Worm (Caenorhabditis elegans) whole organism, young adult: ENCODE measurements around the gene dve-1.

ENCODE experiments used
- T07F8.4 ChIP-seq: sonication (generic microtip); optimal IDR thresholded peaks from 2 replicates; lab custom pipeline; 2016; ENCODE audit warnings: mild to moderate bottlenecking, missing genetic modification characterization, moderate library complexity, missing compliant biosample characterization
- cebp-2 ChIP-seq: fragments of 200-800 bp; sonication (Bioruptor generic); IDR thresholded peaks from 2 replicates; pipeline ENCODE4 v1.3.6; 2022; ENCODE audit warnings: missing genetic modification characterization, missing compliant biosample characterization
- ets-4 ChIP-seq: fragments of 200-800 bp; sonication (Bioruptor generic); optimal IDR thresholded peaks from 2 replicates; lab custom pipeline; 2018; ENCODE audit warnings: mild to moderate bottlenecking, missing genetic modification characterization, missing compliant biosample characterization
- hmg-20 ChIP-seq: fragments of 200-800 bp; sonication (Bioruptor generic); IDR thresholded peaks from 2 replicates; pipeline ENCODE4 v1.3.6; 2022; ENCODE audit warnings: missing genetic modification reagents, missing genetic modification characterization, missing compliant biosample characterization
- nfya-1 ChIP-seq: sonication (generic microtip); optimal IDR thresholded peaks from 2 replicates; lab custom pipeline; 2017; ENCODE audit warnings: antibody characterized with exemption, missing compliant biosample characterization, missing genetic modification characterization, borderline replicate concordance; ENCODE audit not compliant: insufficient read depth
- snpc-1.3 ChIP-seq: sonication (generic microtip); optimal IDR thresholded peaks from 2 replicates; lab custom pipeline; 2017; ENCODE audit warnings: missing genetic modification characterization, mild to moderate bottlenecking, missing compliant biosample characterization, antibody characterized with exemption, moderate library complexity, missing genotype, missing genetic modification reagents; ENCODE audit not compliant: insufficient read depth
- tlf-1 ChIP-seq: fragments of 200-800 bp; sonication (Bioruptor generic); optimal IDR thresholded peaks from 2 replicates; lab custom pipeline; 2018; ENCODE audit warnings: mild to moderate bottlenecking, missing genetic modification characterization, missing compliant biosample characterization
- unc-130 ChIP-seq: sonication (generic microtip); optimal IDR thresholded peaks from 2 replicates; lab custom pipeline; 2016; ENCODE audit warnings: missing genetic modification reagents, missing genetic modification characterization, missing compliant biosample characterization
- ztf-18 ChIP-seq: sonication (generic microtip); optimal IDR thresholded peaks from 2 replicates; lab custom pipeline; 2016; ENCODE audit warnings: missing genotype, mild to moderate bottlenecking, missing genetic modification characterization, missing compliant biosample characterization

DNA sequence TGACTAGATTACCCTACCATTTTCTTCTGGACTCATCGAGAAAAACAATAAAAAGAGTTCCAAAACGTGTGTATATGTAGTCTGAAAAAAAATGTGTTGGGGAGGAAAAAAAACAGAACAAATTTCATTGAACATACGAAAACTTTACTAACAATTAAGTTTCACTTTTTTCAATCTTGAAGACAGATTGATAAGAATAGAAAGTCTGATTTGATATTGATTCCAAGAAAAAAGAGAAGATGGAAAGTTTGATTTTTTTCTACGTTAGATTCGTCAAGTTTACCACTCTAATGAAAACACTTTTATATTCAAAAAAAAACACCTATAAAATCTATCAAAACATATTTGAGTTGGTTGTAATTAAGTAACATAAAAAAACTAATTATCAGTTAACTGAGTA, 43.1 kb downstream of the dve-1 start, which contains the start of gene R04A9.9:
- TF ChIP-seq unc-130 (GFP tag; lab: Kevin White, UChicago), result no peak
- no peak for TF ChIP-seq T07F8.4
- no peak for TF ChIP-seq ztf-18 (tag; lab: Kevin White, UChicago)
- TF ChIP-seq hmg-20 (GFP tag; lab: Robert Waterston, UW), result no peak
- TF ChIP-seq cebp-2, result no peak
- no peak for TF ChIP-seq ets-4 (GFP tag; lab: Kevin White, UChicago)
- no peak for TF ChIP-seq tlf-1 (GFP tag; lab: Kevin White, UChicago)
- TF ChIP-seq nfya-1 (tag; lab: Kevin White, UChicago), result no peak
- no peak for TF ChIP-seq snpc-1.3 (tag; lab: Kevin White, UChicago)
